Fruit fly (Drosophila melanogaster) whole organism, prepupa: Measurements from ENCODE around the gene Npc2e.

Source experiments
- Blimp-1 ChIP-seq: fragments of 200-800 bp; sonication (Bioruptor generic); optimal IDR thresholded peaks from 3 replicates; lab custom pipeline; 2017; ENCODE audit warnings: missing biosample characterization, missing genetic modification characterization, mild to moderate bottlenecking, moderate library complexity, missing genetic modification reagents
- CG10669 ChIP-seq: fragments of 200-800 bp; sonication (Bioruptor generic); optimal IDR thresholded peaks from 3 replicates; lab custom pipeline; 2018; ENCODE audit warnings: missing biosample characterization, mild to moderate bottlenecking, missing genetic modification characterization, moderate library complexity
- CG11902 ChIP-seq: fragments of 200-800 bp; sonication (Bioruptor generic); optimal IDR thresholded peaks from 3 replicates; lab custom pipeline; 2016; ENCODE audit warnings: missing biosample characterization, missing genetic modification characterization
- CG7368 ChIP-seq: fragments of 200-800 bp; sonication (Bioruptor generic); optimal IDR thresholded peaks from 3 replicates; lab custom pipeline; 2016; ENCODE audit warnings: missing biosample characterization, missing genetic modification characterization
- CG9139 ChIP-seq: fragments of 200-800 bp; sonication (Bioruptor generic); optimal IDR thresholded peaks from 3 replicates; lab custom pipeline; 2017; ENCODE audit warnings: missing biosample characterization, mild to moderate bottlenecking, missing genetic modification characterization
- Sox102F ChIP-seq: fragments of 200-800 bp; sonication (Bioruptor generic); optimal IDR thresholded peaks from 2 replicates; lab custom pipeline; 2016; ENCODE audit warnings: missing biosample characterization, mild to moderate bottlenecking, missing genetic modification characterization
- dac ChIP-seq: fragments of 200-800 bp; sonication (Bioruptor generic); optimal IDR thresholded peaks from 2 replicates; lab custom pipeline; 2017; ENCODE audit warnings: missing biosample characterization, mild to moderate bottlenecking, missing genetic modification characterization
- dsx ChIP-seq: fragments of 200-800 bp; optimal IDR thresholded peaks from 3 replicates; lab custom pipeline; 2019; ENCODE audit warnings: missing biosample characterization, mild to moderate bottlenecking, missing genetic modification characterization, moderate library complexity; ENCODE audit not compliant: poor library complexity, severe bottlenecking

- no peak for TF ChIP-seq CG11902 (GFP tag; lab: Kevin White, UChicago)
- TF ChIP-seq CG9139 = no peak
- TF ChIP-seq dac (GFP tag; lab: Kevin White, UChicago) = no peak
- TF ChIP-seq Sox102F (GFP tag; lab: Kevin White, UChicago) = no peak
- TF ChIP-seq Blimp-1 = no peak
- no peak for TF ChIP-seq dsx (GFP tag; lab: Kevin White, UChicago)
- peak; percentile 7 for TF ChIP-seq CG10669 (GFP tag; lab: Kevin White, UChicago)
- TF ChIP-seq CG7368 (GFP tag; lab: Kevin White, UChicago) = no peak
These were observed 33.6 kb downstream of the Npc2e start for dm6 chr3R:10086683-10087082.
